Worm (Caenorhabditis elegans) whole organism, early embryonic: Measurements from ENCODE around the gene C01G12.3.

Source experiments
- B0310.2 ChIP-seq: sonication (generic microtip); optimal IDR thresholded peaks from 2 replicates; lab custom pipeline; 2016; ENCODE audit warnings: mild to moderate bottlenecking, missing genetic modification characterization, missing compliant biosample characterization
- aly-1 ChIP-seq: sonication (generic microtip); optimal IDR thresholded peaks from 2 replicates; lab custom pipeline; 2016; ENCODE audit warnings: missing genetic modification characterization, missing compliant biosample characterization
- ama-1 ChIP-seq: fragments of 150-350 bp; optimal IDR thresholded peaks from 2 replicates; lab custom pipeline; 2014
- ceh-13 ChIP-seq: fragments of 200-800 bp; sonication (Bioruptor generic); optimal IDR thresholded peaks from 2 replicates; lab custom pipeline; 2018; ENCODE audit warnings: mild to moderate bottlenecking, missing genetic modification characterization, missing compliant biosample characterization
- ceh-36 ChIP-seq: sonication (generic microtip); optimal IDR thresholded peaks from 2 replicates; lab custom pipeline; 2016; ENCODE audit warnings: missing genetic modification characterization, inconsistent platforms, missing compliant biosample characterization
- flt-1 ChIP-seq: fragments of 200-800 bp; sonication (Bioruptor generic); IDR thresholded peaks from 2 replicates; pipeline ENCODE4 v1.3.6; 2022; ENCODE audit warnings: missing genetic modification characterization, missing compliant biosample characterization
- hmbx-1 ChIP-seq: sonication (generic microtip); optimal IDR thresholded peaks from 2 replicates; lab custom pipeline; 2016; ENCODE audit warnings: mild to moderate bottlenecking, missing genetic modification characterization, missing compliant biosample characterization
- hmg-4 ChIP-seq: fragments of 200-800 bp; sonication (Bioruptor generic); optimal IDR thresholded peaks from 2 replicates; lab custom pipeline; 2018; ENCODE audit warnings: mild to moderate bottlenecking, missing genetic modification characterization, missing compliant biosample characterization
- hnd-1 ChIP-seq: sonication (generic microtip); optimal IDR thresholded peaks from 2 replicates; lab custom pipeline; 2016; ENCODE audit warnings: missing genetic modification characterization, missing compliant biosample characterization
- pes-1 ChIP-seq: fragments of 200-800 bp; sonication (Bioruptor generic); IDR thresholded peaks from 2 replicates; pipeline ENCODE4 v1.3.6; 2022; ENCODE audit warnings: missing genetic modification reagents, missing genetic modification characterization, missing compliant biosample characterization
- scrt-1 ChIP-seq: fragments of 200-800 bp; sonication (Bioruptor generic); IDR thresholded peaks from 2 replicates; pipeline ENCODE4 v1.3.6; 2022; ENCODE audit warnings: missing genetic modification characterization, missing compliant biosample characterization
- tbx-11 ChIP-seq: fragments of 200-800 bp; sonication (Bioruptor generic); IDR thresholded peaks from 2 replicates; pipeline ENCODE4 v1.3.6; 2022; ENCODE audit warnings: missing genetic modification characterization, missing compliant biosample characterization

DNA sequence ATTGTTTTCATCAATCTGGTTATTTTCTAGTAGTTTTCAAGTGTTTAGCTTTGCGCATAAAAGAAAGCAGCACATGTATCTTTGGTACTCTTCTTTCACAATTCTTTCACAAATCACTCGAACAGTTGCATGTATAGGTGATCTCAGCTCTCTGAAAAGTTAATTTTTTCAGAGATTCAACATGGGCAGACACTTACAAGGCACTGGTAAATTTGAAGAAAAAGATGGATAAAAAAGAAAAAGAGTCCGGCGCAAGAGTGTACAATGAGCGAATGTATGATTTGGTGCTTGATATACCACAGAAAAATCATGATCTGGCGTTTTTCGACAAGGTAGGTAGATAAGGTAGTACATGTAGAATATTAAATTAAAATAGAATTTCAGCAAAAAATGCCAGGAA is 36.1 kb upstream of the C01G12.3 start:
- TF ChIP-seq flt-1 (GFP tag; lab: Robert Waterston, UW) (no peak), tbx-11 (GFP tag; lab: Robert Waterston, UW) (no peak), scrt-1 (no peak), aly-1 (no peak), ama-1 (lab: Kevin White, UChicago) (no peak), pes-1 (no peak), hmg-4 (no peak), hnd-1 (tag; lab: Kevin White, UChicago) (no peak), ceh-13 (GFP tag; lab: Kevin White, UChicago) (no peak), ceh-36 (tag; lab: Kevin White, UChicago) (no peak), B0310.2 (tag; lab: Kevin White, UChicago) (no peak), hmbx-1 (no peak)
